Worm (Caenorhabditis elegans) whole organism, L1 larva: ENCODE results near the gene irld-50.

Experiments
- aly-2 ChIP-seq: fragments of 150-350 bp; optimal IDR thresholded peaks from 2 replicates; lab custom pipeline; 2014; ENCODE audit warnings: missing biosample characterization, missing genetic modification characterization
- ama-1 ChIP-seq: fragments of 150-350 bp; optimal IDR thresholded peaks from 2 replicates; lab custom pipeline; 2014
- ceh-82 ChIP-seq, 3 experiments: fragments of 150-350 bp in 1 of 3; sonication (generic microtip) in 2 of 3; optimal IDR thresholded peaks; 2 replicates each; lab custom pipeline; 2014 to 2017; ENCODE audit warnings: missing biosample characterization in 3 of 3, missing genetic modification characterization in 3 of 3
- dpl-1 ChIP-seq, 3 experiments: fragments of 150-350 bp in 2 of 3; sonication (generic microtip) in 1 of 3; optimal IDR thresholded peaks; 2 replicates each; lab custom pipeline; 2014 to 2017; ENCODE audit warnings: missing biosample characterization in 3 of 3, missing genetic modification characterization in 3 of 3, missing genetic modification reagents in 3 of 3
- egl-27 ChIP-seq, 2 experiments: fragments of 150-350 bp in 1 of 2; sonication (generic microtip); optimal IDR thresholded peaks; 3 replicates each; lab custom pipeline; 2017 to 2018; ENCODE audit warnings: missing biosample characterization in 2 of 2, missing genetic modification characterization in 2 of 2, missing genetic modification reagents in 2 of 2
- elt-3 ChIP-seq, 6 experiments: fragments of 150-350 bp in 1 of 6; sonication (generic microtip); optimal IDR thresholded peaks; 2 replicates each; lab custom pipeline; 2017 to 2018; ENCODE audit warnings: missing biosample characterization in 6 of 6, missing genetic modification characterization in 6 of 6, inconsistent platforms in 1 of 6
- nhr-11 ChIP-seq: fragments of 150-350 bp; optimal IDR thresholded peaks from 2 replicates; lab custom pipeline; 2014; ENCODE audit warnings: missing biosample characterization, missing genetic modification characterization
- nhr-237 ChIP-seq: fragments of 150-350 bp; optimal IDR thresholded peaks from 2 replicates; lab custom pipeline; 2014; ENCODE audit warnings: missing biosample characterization, missing genetic modification characterization
- pax-3 ChIP-seq: fragments of 200-800 bp; sonication (Bioruptor generic); optimal IDR thresholded peaks from 2 replicates; lab custom pipeline; 2018; ENCODE audit warnings: mild to moderate bottlenecking, missing genetic modification characterization, moderate library complexity, missing compliant biosample characterization
- sptf-1 ChIP-seq: fragments of 150-350 bp; optimal IDR thresholded peaks from 2 replicates; lab custom pipeline; 2014; ENCODE audit warnings: missing biosample characterization, missing genetic modification characterization
- tbx-2 ChIP-seq: sonication (generic microtip); optimal IDR thresholded peaks from 2 replicates; lab custom pipeline; 2016; ENCODE audit warnings: missing genetic modification characterization, missing compliant biosample characterization
- unc-62 ChIP-seq: fragments of 150-350 bp; optimal IDR thresholded peaks from 2 replicates; lab custom pipeline; 2014; ENCODE audit warnings: missing biosample characterization, missing genetic modification reagents, missing genetic modification characterization
- ztf-11 ChIP-seq, 2 experiments: sonication (generic microtip); optimal IDR thresholded peaks; 2 replicates each; lab custom pipeline; 2016 to 2017; ENCODE audit warnings: missing genetic modification characterization in 2 of 2, missing biosample characterization in 1 of 2, missing compliant biosample characterization in 1 of 2

DNA sequence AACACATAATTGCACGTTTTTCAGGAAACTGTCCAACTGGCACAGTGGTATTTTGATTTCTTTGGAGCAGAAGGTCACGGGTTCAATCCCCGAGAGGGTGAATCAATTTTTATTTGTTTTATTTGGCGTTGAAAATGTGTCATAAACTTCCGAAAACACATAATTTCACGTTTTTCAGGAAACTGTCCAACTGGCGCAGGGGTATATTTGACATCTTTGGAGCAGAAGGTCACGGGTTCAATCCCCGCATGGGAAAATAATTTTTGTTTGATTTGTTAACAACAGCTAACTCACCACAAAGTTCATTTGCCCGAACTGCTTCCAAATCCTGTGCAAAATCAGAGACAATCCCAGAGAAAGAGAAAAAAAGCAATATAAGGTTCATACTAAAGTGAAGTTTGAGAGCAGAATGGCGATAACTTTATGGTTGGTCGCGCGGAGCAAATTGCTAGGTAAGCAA, 11.8 kb upstream of the irld-50 start, which contains the start of gene irld-48:
- TF ChIP-seq ceh-82 (tag; optimal IDR thresholded peaks at IDR 0.05; lab: Kevin White, UChicago) (no peak), elt-3 (tag; optimal IDR thresholded peaks at IDR 0.05; lab: Kevin White, UChicago) (no peak), nhr-237 (tag; lab: Kevin White, UChicago) (no peak), tbx-2 (tag; lab: Kevin White, UChicago) (no peak), sptf-1 (tag; lab: Kevin White, UChicago) (no peak), aly-2 (tag; lab: Kevin White, UChicago) (no peak), egl-27 (tag; optimal IDR thresholded peaks at IDR 0.05; lab: Kevin White, UChicago) (no peak), nhr-11 (tag; lab: Kevin White, UChicago) (no peak), pax-3 (no peak), unc-62 (GFP tag; lab: Kevin White, UChicago) (no peak), dpl-1 (GFP tag; optimal IDR thresholded peaks at IDR 0.05; lab: Kevin White, UChicago) (no peak), ama-1 (no peak), ztf-11 (tag; optimal IDR thresholded peaks at IDR 0.05; lab: Kevin White, UChicago) (no peak)
